Fruit fly (Drosophila melanogaster) whole organism, embryonic: ENCODE results near the gene CG5068.

Experiments
- Ada2b ChIP-seq: fragments of 200-800 bp; sonication (Bioruptor generic); IDR thresholded peaks from 2 replicates; pipeline ENCODE4 v1.3.6; 2022; ENCODE audit warnings: missing biosample characterization, missing genetic modification characterization
- Adf1 ChIP-seq: fragments of 200-800 bp; sonication (Bioruptor generic); IDR thresholded peaks from 2 replicates; pipeline ENCODE4 v1.3.6; 2022; ENCODE audit warnings: missing biosample characterization, missing genetic modification characterization
- Atf3 ChIP-seq: fragments of 200-800 bp; sonication (Bioruptor generic); optimal IDR thresholded peaks from 3 replicates; lab custom pipeline; 2016; ENCODE audit warnings: missing biosample characterization, missing genetic modification characterization
- B-H1 ChIP-seq: fragments of 200-800 bp; sonication (Bioruptor generic); IDR thresholded peaks from 3 replicates; pipeline ENCODE4 v1.3.6; 2022; ENCODE audit warnings: missing biosample characterization, missing genetic modification characterization
- Blimp-1 ChIP-seq: fragments of 200-800 bp; sonication (Bioruptor generic); optimal IDR thresholded peaks from 3 replicates; lab custom pipeline; 2018; ENCODE audit warnings: missing biosample characterization, missing genetic modification characterization, mild to moderate bottlenecking, moderate library complexity, missing genetic modification reagents
- CG10959 ChIP-seq: fragments of 200-800 bp; sonication (Bioruptor generic); IDR thresholded peaks from 2 replicates; pipeline ENCODE4 v1.3.6; 2022; ENCODE audit warnings: missing biosample characterization, missing genetic modification characterization
- CG11696 ChIP-seq: fragments of 200-800 bp; sonication (Bioruptor generic); IDR thresholded peaks from 2 replicates; pipeline ENCODE4 v1.3.6; 2022; ENCODE audit warnings: missing biosample characterization, missing genetic modification characterization
- CG12071 ChIP-seq: fragments of 200-800 bp; sonication (Bioruptor generic); optimal IDR thresholded peaks from 3 replicates; lab custom pipeline; 2018; ENCODE audit warnings: missing biosample characterization, mild to moderate bottlenecking, missing genetic modification characterization
- CG12299 ChIP-seq: fragments of 200-800 bp; sonication (Bioruptor generic); optimal IDR thresholded peaks from 2 replicates; lab custom pipeline; 2018; ENCODE audit warnings: missing biosample characterization, mild to moderate bottlenecking, missing genetic modification characterization
- CG1529 ChIP-seq: fragments of 200-800 bp; sonication (Bioruptor generic); optimal IDR thresholded peaks from 3 replicates; lab custom pipeline; 2018; ENCODE audit warnings: missing biosample characterization, missing genetic modification characterization
- CG15696 ChIP-seq: fragments of 200-800 bp; sonication (Bioruptor generic); optimal IDR thresholded peaks from 2 replicates; lab custom pipeline; 2019; ENCODE audit warnings: missing biosample characterization, mild to moderate bottlenecking, missing genetic modification characterization, moderate library complexity
- CG16779 ChIP-seq: fragments of 200-800 bp; sonication (Bioruptor generic); IDR thresholded peaks from 2 replicates; pipeline ENCODE4 v1.3.6; 2022; ENCODE audit warnings: missing biosample characterization, missing genetic modification characterization
- CG17385 ChIP-seq: fragments of 200-800 bp; sonication (Bioruptor generic); optimal IDR thresholded peaks from 3 replicates; lab custom pipeline; 2018; ENCODE audit warnings: missing biosample characterization, mild to moderate bottlenecking, missing genetic modification characterization
- CG17802 ChIP-seq: fragments of 200-800 bp; sonication (Bioruptor generic); optimal IDR thresholded peaks from 2 replicates; lab custom pipeline; 2018; ENCODE audit warnings: missing biosample characterization, mild to moderate bottlenecking, missing genetic modification characterization, moderate library complexity
- CG31365 ChIP-seq: fragments of 200-800 bp; sonication (Bioruptor generic); optimal IDR thresholded peaks from 2 replicates; lab custom pipeline; 2018; ENCODE audit warnings: missing biosample characterization, mild to moderate bottlenecking, missing genetic modification characterization
- CG32532 ChIP-seq: fragments of 200-800 bp; sonication (Bioruptor generic); IDR thresholded peaks from 2 replicates; pipeline ENCODE4 v1.3.6; 2022; ENCODE audit warnings: missing biosample characterization, missing genetic modification characterization
- CG34376 ChIP-seq: fragments of 200-800 bp; sonication (Bioruptor generic); optimal IDR thresholded peaks from 2 replicates; lab custom pipeline; 2018; ENCODE audit warnings: missing biosample characterization, mild to moderate bottlenecking, missing genetic modification characterization
- CG3847 ChIP-seq: fragments of 200-800 bp; sonication (Bioruptor generic); IDR thresholded peaks from 2 replicates; pipeline ENCODE4 v1.3.6; 2022; ENCODE audit warnings: missing biosample characterization, missing genetic modification characterization
- CG4328 ChIP-seq: fragments of 200-800 bp; sonication (Bioruptor generic); optimal IDR thresholded peaks from 3 replicates; lab custom pipeline; 2017; ENCODE audit warnings: missing biosample characterization, missing genetic modification reagents, missing genetic modification characterization
- CG5953 ChIP-seq: fragments of 200-800 bp; sonication (Bioruptor generic); IDR thresholded peaks from 2 replicates; pipeline ENCODE4 v1.3.6; 2022; ENCODE audit warnings: missing biosample characterization, missing genetic modification characterization
- CG6689 ChIP-seq: fragments of 200-800 bp; sonication (Bioruptor generic); IDR thresholded peaks from 2 replicates; pipeline ENCODE4 v1.3.6; 2022; ENCODE audit warnings: missing biosample characterization, missing genetic modification characterization
- CG7271 ChIP-seq: fragments of 200-800 bp; sonication (Bioruptor generic); optimal IDR thresholded peaks from 2 replicates; lab custom pipeline; 2018; ENCODE audit warnings: missing biosample characterization, mild to moderate bottlenecking, missing genetic modification characterization, moderate library complexity
- CG7963 ChIP-seq: fragments of 200-800 bp; sonication (Bioruptor generic); IDR thresholded peaks from 3 replicates; pipeline ENCODE4 v1.3.6; 2022; ENCODE audit warnings: missing biosample characterization, missing genetic modification characterization; ENCODE audit not compliant: partially characterized antibody
- CG9727 ChIP-seq: fragments of 200-800 bp; sonication (Bioruptor generic); optimal IDR thresholded peaks from 3 replicates; lab custom pipeline; 2017; ENCODE audit warnings: missing biosample characterization, mild to moderate bottlenecking, missing genetic modification characterization
- CTCF ChIP-seq: fragments of 200-800 bp; sonication (Bioruptor generic); optimal IDR thresholded peaks from 2 replicates; lab custom pipeline; 2017; ENCODE audit warnings: missing biosample characterization, mild to moderate bottlenecking, missing genetic modification characterization, moderate library complexity
- Deaf1 ChIP-seq: fragments of 200-800 bp; optimal IDR thresholded peaks from 3 replicates; lab custom pipeline; 2019; ENCODE audit warnings: missing biosample characterization, mild to moderate bottlenecking, missing genetic modification characterization, moderate library complexity
- Fer3 ChIP-seq: fragments of 200-800 bp; sonication (Bioruptor generic); optimal IDR thresholded peaks from 2 replicates; lab custom pipeline; 2018; ENCODE audit warnings: missing biosample characterization, mild to moderate bottlenecking, missing genetic modification characterization, moderate library complexity
- Hr78 ChIP-seq, 2 experiments: fragments of 200-800 bp in 1 of 2; fragments of >200 bp in 1 of 2; sonication (Bioruptor generic) in 1 of 2; optimal IDR thresholded peaks; 2 replicates each; lab custom pipeline; 2017 to 2019; ENCODE audit warnings: missing biosample characterization in 2 of 2, missing genetic modification characterization in 2 of 2, mild to moderate bottlenecking in 1 of 2, moderate library complexity in 1 of 2
- Lim3 ChIP-seq: fragments of 200-800 bp; sonication (Bioruptor generic); IDR thresholded peaks from 2 replicates; pipeline ENCODE4 v1.3.6; 2022; ENCODE audit warnings: missing biosample characterization, missing genetic modification characterization
- Sox100B ChIP-seq: fragments of 200-800 bp; sonication (Bioruptor generic); optimal IDR thresholded peaks from 3 replicates; lab custom pipeline; 2018; ENCODE audit warnings: missing biosample characterization, mild to moderate bottlenecking, missing genetic modification characterization
- Vsx1 ChIP-seq: fragments of 200-800 bp; sonication (Bioruptor generic); optimal IDR thresholded peaks from 2 replicates; lab custom pipeline; 2017; ENCODE audit warnings: missing biosample characterization, mild to moderate bottlenecking, missing genetic modification characterization, missing genetic modification reagents
- YL-1 ChIP-seq: fragments of 200-800 bp; sonication (Bioruptor generic); optimal IDR thresholded peaks from 3 replicates; lab custom pipeline; 2017; ENCODE audit warnings: missing biosample characterization, mild to moderate bottlenecking, missing genetic modification characterization
- ara ChIP-seq: fragments of 200-800 bp; sonication (Bioruptor generic); IDR thresholded peaks from 2 replicates; pipeline ENCODE4 v1.3.6; 2022; ENCODE audit warnings: missing biosample characterization, missing genetic modification characterization
- cato ChIP-seq: fragments of 200-800 bp; sonication (Bioruptor generic); optimal IDR thresholded peaks from 2 replicates; lab custom pipeline; 2016; ENCODE audit warnings: missing biosample characterization, missing genetic modification characterization, borderline replicate concordance
- caup ChIP-seq: fragments of 200-800 bp; sonication (Bioruptor generic); optimal IDR thresholded peaks from 3 replicates; lab custom pipeline; 2017; ENCODE audit warnings: missing biosample characterization, mild to moderate bottlenecking, missing genetic modification characterization, moderate library complexity; ENCODE audit not compliant: severe bottlenecking
- chn ChIP-seq: fragments of 200-800 bp; sonication (Bioruptor generic); optimal IDR thresholded peaks from 2 replicates; lab custom pipeline; 2016; ENCODE audit warnings: missing biosample characterization, missing genetic modification characterization
- danr ChIP-seq: fragments of 200-800 bp; sonication (Bioruptor generic); IDR thresholded peaks from 2 replicates; pipeline ENCODE4 v1.3.6; 2022; ENCODE audit warnings: missing biosample characterization, missing genetic modification characterization
- emc ChIP-seq: fragments of 200-800 bp; sonication (Bioruptor generic); optimal IDR thresholded peaks from 2 replicates; lab custom pipeline; 2016; ENCODE audit warnings: missing biosample characterization, missing genetic modification characterization
- fu2 ChIP-seq: fragments of 200-800 bp; sonication (Bioruptor generic); optimal IDR thresholded peaks from 2 replicates; lab custom pipeline; 2016; ENCODE audit warnings: missing biosample characterization, missing genetic modification characterization
- gsb ChIP-seq: fragments of 200-800 bp; sonication (Bioruptor generic); IDR thresholded peaks from 2 replicates; pipeline ENCODE4 v1.3.6; 2022; ENCODE audit warnings: missing biosample characterization, missing genetic modification characterization
- hb ChIP-seq: fragments of 200-800 bp; sonication (Bioruptor generic); IDR thresholded peaks from 3 replicates; pipeline ENCODE4 v1.3.6; 2022; ENCODE audit warnings: missing biosample characterization, missing genetic modification characterization; ENCODE audit not compliant: partially characterized antibody
- hbn ChIP-seq: fragments of 200-800 bp; sonication (Bioruptor generic); IDR thresholded peaks from 2 replicates; pipeline ENCODE4 v1.3.6; 2022; ENCODE audit warnings: missing biosample characterization, missing genetic modification characterization; ENCODE audit not compliant: partially characterized antibody
- klu ChIP-seq: fragments of 200-800 bp; sonication (Bioruptor generic); IDR thresholded peaks from 2 replicates; pipeline ENCODE4 v1.3.6; 2022; ENCODE audit warnings: missing biosample characterization, missing genetic modification characterization
- lab ChIP-seq: fragments of 200-800 bp; sonication (Bioruptor generic); optimal IDR thresholded peaks from 3 replicates; lab custom pipeline; 2017; ENCODE audit warnings: missing biosample characterization, missing genetic modification characterization, mild to moderate bottlenecking, moderate library complexity, missing genetic modification reagents
- mam ChIP-seq: fragments of 200-800 bp; sonication (Bioruptor generic); optimal IDR thresholded peaks from 3 replicates; lab custom pipeline; 2016; ENCODE audit warnings: missing biosample characterization, missing genetic modification characterization
- onecut ChIP-seq: fragments of 200-800 bp; sonication (Bioruptor generic); IDR thresholded peaks from 2 replicates; pipeline ENCODE4 v1.3.6; 2022; ENCODE audit warnings: missing biosample characterization, missing genetic modification characterization
- pho ChIP-seq: fragments of 200-800 bp; sonication (Bioruptor generic); optimal IDR thresholded peaks from 2 replicates; lab custom pipeline; 2016; ENCODE audit warnings: missing biosample characterization, missing genetic modification characterization
- row ChIP-seq: fragments of 200-800 bp; sonication (Bioruptor generic); IDR thresholded peaks from 3 replicates; pipeline ENCODE4 v1.3.6; 2022; ENCODE audit warnings: missing biosample characterization, missing genetic modification characterization
- shn ChIP-seq: fragments of 200-800 bp; sonication (Bioruptor generic); optimal IDR thresholded peaks from 3 replicates; lab custom pipeline; 2016; ENCODE audit warnings: missing biosample characterization, missing genetic modification characterization
- stc ChIP-seq: fragments of 200-800 bp; sonication (Bioruptor generic); IDR thresholded peaks from 2 replicates; pipeline ENCODE4 v1.3.6; 2022; ENCODE audit warnings: missing biosample characterization, missing genetic modification characterization
- vvl ChIP-seq: fragments of 200-800 bp; sonication (Bioruptor generic); IDR thresholded peaks from 2 replicates; pipeline ENCODE4 v1.3.6; 2022; ENCODE audit warnings: missing biosample characterization, missing genetic modification characterization

The CG5068 gene

dm6 chr3L:8985848-8986320, 626 bp upstream of the CG5068 start, which contains the start of gene Galk (continued):
- peak; percentile 92 for TF ChIP-seq CG32532 (GFP tag; lab: Robert Waterston, UW)
- peak; percentile 28; the same call in 1 of the 2 replicates for TF ChIP-seq danr (GFP tag; lab: Robert Waterston, UW)
- TF ChIP-seq chn (GFP tag; lab: Kevin White, UChicago) = peak; percentile 12
- no peak for TF ChIP-seq CTCF
- peak; percentile 92 for TF ChIP-seq row
- TF ChIP-seq cato (GFP tag; lab: Kevin White, UChicago) = no peak
- no peak for TF ChIP-seq Vsx1
- peak in 1 of 2 experiments; percentile 86 for TF ChIP-seq Hr78 (GFP tag; optimal IDR thresholded peaks at IDR 0.05; lab: Kevin White, UChicago)
- TF ChIP-seq ara (GFP tag; lab: Robert Waterston, UW) = no peak; the same call in 1 of the 2 replicates
- peak; percentile 67 for TF ChIP-seq Fer3
- TF ChIP-seq Atf3 (GFP tag; lab: Kevin White, UChicago) = peak; percentile 5
- peak; percentile 67 for TF ChIP-seq Ada2b
- peak; percentile 54; the same call in 1 of the 2 replicates for TF ChIP-seq CG11696 (GFP tag; lab: Robert Waterston, UW)
- no peak for TF ChIP-seq CG7963 (GFP tag; lab: Robert Waterston, UW)
- TF ChIP-seq CG12299 (tag; lab: Kevin White, UChicago) = peak; percentile 48
- peak; percentile 55 for TF ChIP-seq shn (GFP tag; lab: Kevin White, UChicago)
- peak; percentile 86 for TF ChIP-seq CG16779
- TF ChIP-seq caup (GFP tag; lab: Kevin White, UChicago) = peak; percentile 65
- no peak for TF ChIP-seq CG17385 (GFP tag; lab: Kevin White, UChicago)
- TF ChIP-seq vvl (GFP tag; lab: Robert Waterston, UW) = peak; percentile 66
- peak; percentile 30; the same call in 1 of the 2 replicates for TF ChIP-seq CG10959 (GFP tag; lab: Robert Waterston, UW)
- TF ChIP-seq gsb (GFP tag; lab: Robert Waterston, UW) = peak; percentile 75
- no peak for TF ChIP-seq Sox100B
- peak; percentile 85 for TF ChIP-seq lab (GFP tag; lab: Kevin White, UChicago)
- peak; percentile 38 for TF ChIP-seq Blimp-1 (GFP tag; lab: Kevin White, UChicago)
- TF ChIP-seq stc (GFP tag; lab: Robert Waterston, UW) = peak; percentile 61; the same call in 1 of the 2 replicates
- no peak for TF ChIP-seq Deaf1 (tag; lab: Kevin White, UChicago)
- no peak for TF ChIP-seq Lim3 (GFP tag; lab: Robert Waterston, UW)
- peak; percentile 36 for TF ChIP-seq pho (GFP tag; lab: Kevin White, UChicago)
- no peak for TF ChIP-seq hbn
- peak; percentile 22 for TF ChIP-seq CG9727 (GFP tag; lab: Kevin White, UChicago)
- TF ChIP-seq CG34376 (GFP tag; lab: Kevin White, UChicago) = peak; percentile 95
- TF ChIP-seq CG6689 = peak; percentile 39; the same call in 1 of the 2 replicates
- TF ChIP-seq CG7271 (tag; lab: Kevin White, UChicago) = no peak
- peak; percentile 58 for TF ChIP-seq CG4328
- peak; percentile 25 for TF ChIP-seq CG17802 (tag; lab: Kevin White, UChicago)
- peak; percentile 41 for TF ChIP-seq fu2 (GFP tag; lab: Kevin White, UChicago)
- TF ChIP-seq CG31365 (tag; lab: Kevin White, UChicago) = peak; percentile 26
- TF ChIP-seq B-H1 (GFP tag; lab: Robert Waterston, UW) = peak; percentile 58
- TF ChIP-seq hb (GFP tag; lab: Robert Waterston, UW) = no peak
- no peak for TF ChIP-seq CG15696 (tag; lab: Kevin White, UChicago)
- peak; percentile 82 for TF ChIP-seq mam (GFP tag; lab: Kevin White, UChicago)
- peak; percentile 52 for TF ChIP-seq Adf1 (GFP tag; lab: Robert Waterston, UW)
- peak; percentile 1 for TF ChIP-seq emc (GFP tag; lab: Kevin White, UChicago)
- no peak for TF ChIP-seq YL-1 (GFP tag; lab: Kevin White, UChicago)
- TF ChIP-seq CG12071 = peak; percentile 72
- peak; percentile 65 for TF ChIP-seq onecut (GFP tag; lab: Robert Waterston, UW)
- peak; percentile 26 for TF ChIP-seq CG1529 (GFP tag; lab: Kevin White, UChicago)
- no peak for TF ChIP-seq klu
- peak; percentile 63; the same call in 1 of the 2 replicates for TF ChIP-seq CG3847 (GFP tag; lab: Robert Waterston, UW)
- peak; percentile 50; the same call in 1 of the 2 replicates for TF ChIP-seq CG5953 (GFP tag; lab: Robert Waterston, UW)
